Worm (Caenorhabditis elegans) whole organism, L4/young adult: ENCODE measurements around the gene cubn-1.

Experiments used
- W03F9.2 ChIP-seq: fragments of 150-350 bp; optimal IDR thresholded peaks from 2 replicates; lab custom pipeline; 2014; ENCODE audit warnings: missing biosample characterization, missing genetic modification characterization
- dao-5 ChIP-seq: sonication (generic microtip); optimal IDR thresholded peaks from 2 replicates; lab custom pipeline; 2016; ENCODE audit warnings: missing genotype, missing genetic modification characterization, moderate library complexity, missing compliant biosample characterization
- him-1 ChIP-seq: sonication (generic microtip); optimal IDR thresholded peaks from 2 replicates; lab custom pipeline; 2016; ENCODE audit warnings: missing genotype, missing genetic modification reagents, missing genetic modification characterization, missing compliant biosample characterization

DNA sequence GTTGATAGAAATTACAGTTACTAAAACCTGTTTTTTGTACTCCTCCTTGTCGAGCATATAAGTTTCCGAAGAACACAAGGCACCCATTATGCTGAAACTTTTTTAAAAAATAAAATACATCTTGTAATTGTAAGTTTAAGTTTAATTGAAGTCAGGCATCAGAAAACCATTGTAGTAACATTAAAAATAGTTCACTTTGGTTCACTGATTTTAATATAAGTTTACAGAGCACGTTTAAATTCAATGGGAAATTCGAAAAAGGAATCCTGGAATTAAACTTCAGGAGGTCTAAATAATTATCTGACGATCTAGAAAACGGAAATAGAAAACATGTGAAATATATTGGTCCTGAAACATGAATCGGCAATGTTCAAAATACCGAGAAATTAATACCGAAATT is 29.3 kb downstream of the cubn-1 start, which contains the start of gene gpa-8:
- TF ChIP-seq W03F9.2 (tag; lab: Kevin White, UChicago) (no peak), him-1 (tag; lab: Kevin White, UChicago) (no peak), dao-5 (tag; lab: Kevin White, UChicago) (no peak)
